Fruit fly (Drosophila melanogaster): ENCODE measurements around the gene betaNACtes4.

dm6 chrX:14332243-14332642 lies 47.9 kb upstream of the betaNACtes4 start:
- TF ChIP-seq CG34367 (tag; optimal IDR thresholded peaks at IDR 0.05), result no peak
- no peak for TF ChIP-seq CG13204 (GFP tag; optimal IDR thresholded peaks at IDR 0.05)
- TF ChIP-seq CG17806 (tag; optimal IDR thresholded peaks at IDR 0.05), result no peak
- no peak for TF ChIP-seq CG12605 (GFP tag; IDR thresholded peaks at IDR 0.05)
- TF ChIP-seq Snoo (tag; optimal IDR thresholded peaks at IDR 0.05), result no peak
- no peak for TF ChIP-seq Ets98B (GFP tag; IDR thresholded peaks at IDR 0.05)
- TF ChIP-seq CG32121 (GFP tag; IDR thresholded peaks at IDR 0.05), result no peak
- no peak for TF ChIP-seq CG8301 (tag; optimal IDR thresholded peaks at IDR 0.05)

Data from whole organism, pupa.